Worm (Caenorhabditis elegans) whole organism, early embryonic: Measurements from ENCODE around the gene W09D6.1.
"Not testable (repeated sequence)": the region's sequence is repeated elsewhere in the genome, so short reads cannot be mapped to it uniquely, and the experiment has no call there.

Experiments
- B0310.2 ChIP-seq: sonication (generic microtip); optimal IDR thresholded peaks from 2 replicates; lab custom pipeline; 2016; ENCODE audit warnings: mild to moderate bottlenecking, missing genetic modification characterization, missing compliant biosample characterization
- F13C5.2 ChIP-seq: sonication (generic microtip); optimal IDR thresholded peaks from 2 replicates; lab custom pipeline; 2017; ENCODE audit warnings: mild to moderate bottlenecking, missing genetic modification characterization, inconsistent platforms, missing compliant biosample characterization
- aly-1 ChIP-seq: sonication (generic microtip); optimal IDR thresholded peaks from 2 replicates; lab custom pipeline; 2016; ENCODE audit warnings: missing genetic modification characterization, missing compliant biosample characterization
- ama-1 ChIP-seq: fragments of 150-350 bp; optimal IDR thresholded peaks from 2 replicates; lab custom pipeline; 2014
- ceh-13 ChIP-seq: fragments of 200-800 bp; sonication (Bioruptor generic); optimal IDR thresholded peaks from 2 replicates; lab custom pipeline; 2018; ENCODE audit warnings: mild to moderate bottlenecking, missing genetic modification characterization, missing compliant biosample characterization
- ceh-36 ChIP-seq: sonication (generic microtip); optimal IDR thresholded peaks from 2 replicates; lab custom pipeline; 2016; ENCODE audit warnings: missing genetic modification characterization, inconsistent platforms, missing compliant biosample characterization
- ets-7 ChIP-seq: sonication (generic microtip); optimal IDR thresholded peaks from 2 replicates; lab custom pipeline; 2016; ENCODE audit warnings: missing genotype, missing genetic modification characterization, missing compliant biosample characterization
- flt-1 ChIP-seq: fragments of 200-800 bp; sonication (Bioruptor generic); IDR thresholded peaks from 2 replicates; pipeline ENCODE4 v1.3.6; 2022; ENCODE audit warnings: missing genetic modification characterization, missing compliant biosample characterization
- hmbx-1 ChIP-seq: sonication (generic microtip); optimal IDR thresholded peaks from 2 replicates; lab custom pipeline; 2016; ENCODE audit warnings: mild to moderate bottlenecking, missing genetic modification characterization, missing compliant biosample characterization
- hmg-4 ChIP-seq: fragments of 200-800 bp; sonication (Bioruptor generic); optimal IDR thresholded peaks from 2 replicates; lab custom pipeline; 2018; ENCODE audit warnings: mild to moderate bottlenecking, missing genetic modification characterization, missing compliant biosample characterization
- hnd-1 ChIP-seq: sonication (generic microtip); optimal IDR thresholded peaks from 2 replicates; lab custom pipeline; 2016; ENCODE audit warnings: missing genetic modification characterization, missing compliant biosample characterization
- pes-1 ChIP-seq: fragments of 200-800 bp; sonication (Bioruptor generic); IDR thresholded peaks from 2 replicates; pipeline ENCODE4 v1.3.6; 2022; ENCODE audit warnings: missing genetic modification reagents, missing genetic modification characterization, missing compliant biosample characterization
- scrt-1 ChIP-seq: fragments of 200-800 bp; sonication (Bioruptor generic); IDR thresholded peaks from 2 replicates; pipeline ENCODE4 v1.3.6; 2022; ENCODE audit warnings: missing genetic modification characterization, missing compliant biosample characterization
- sea-1 ChIP-seq: fragments of 200-800 bp; sonication (Bioruptor generic); conservative IDR thresholded peaks from 2 replicates; pipeline ENCODE4 v1.3.6; 2022; ENCODE audit warnings: missing genetic modification characterization, missing compliant biosample characterization
- tbx-11 ChIP-seq: fragments of 200-800 bp; sonication (Bioruptor generic); IDR thresholded peaks from 2 replicates; pipeline ENCODE4 v1.3.6; 2022; ENCODE audit warnings: missing genetic modification characterization, missing compliant biosample characterization
- tbx-37 ChIP-seq: fragments of 200-800 bp; sonication (Bioruptor generic); conservative IDR thresholded peaks from 2 replicates; pipeline ENCODE4 v1.3.6; 2022; ENCODE audit warnings: missing genetic modification reagents, missing genetic modification characterization, missing compliant biosample characterization
- tra-4 ChIP-seq: sonication (generic microtip); optimal IDR thresholded peaks from 2 replicates; lab custom pipeline; 2017; ENCODE audit warnings: missing genetic modification characterization, missing compliant biosample characterization

Gene W09D6.1

DNA sequence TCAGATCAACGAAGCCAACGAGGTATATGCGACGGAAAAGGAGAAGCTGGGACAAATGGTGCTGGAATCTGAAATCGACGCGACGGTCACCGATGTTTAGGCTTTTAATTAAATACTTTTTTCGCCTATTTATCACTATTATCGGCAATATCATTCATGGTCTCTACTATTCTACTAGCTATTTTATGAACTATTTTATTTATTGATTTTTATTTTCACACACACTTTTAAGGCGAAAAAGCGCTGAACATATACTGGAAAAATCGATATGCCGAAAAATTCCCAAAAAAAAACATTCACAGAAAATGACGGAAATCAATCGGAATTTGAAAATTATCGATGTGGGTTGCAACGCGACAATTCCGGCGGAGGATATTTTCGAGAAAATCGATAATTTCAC lies at the start of gene W09D6.1:
TSS of gene W09D6.1 (plus strand) at position 301 of the 400 bp plus-strand sequence.
- no peak for TF ChIP-seq scrt-1 (GFP tag; lab: Robert Waterston, UW)
- no peak for TF ChIP-seq ceh-36 (tag; lab: Kevin White, UChicago)

DNA sequence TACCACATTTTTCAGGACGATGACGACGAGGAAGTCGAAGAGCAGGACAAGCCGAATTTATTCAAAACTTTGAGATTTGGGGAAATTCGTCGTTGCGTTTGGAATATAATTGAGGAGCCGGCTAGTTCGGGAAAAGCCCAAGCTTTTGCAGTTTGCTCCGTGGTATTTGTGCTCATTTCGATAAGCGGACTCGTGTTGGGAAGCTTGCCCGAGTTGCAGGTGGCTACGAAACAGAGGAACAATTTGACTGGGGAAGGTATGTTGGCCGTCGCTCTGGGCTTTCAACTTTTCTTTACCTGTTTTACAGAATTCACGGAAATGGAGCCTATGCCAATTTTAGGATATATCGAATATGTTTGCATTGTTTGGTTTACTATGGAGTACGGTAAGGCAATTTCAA lies 46.4 kb upstream of the W09D6.1 start:
- no peak for TF ChIP-seq B0310.2
- TF ChIP-seq tbx-37 (GFP tag; lab: Robert Waterston, UW): no peak
- TF ChIP-seq F13C5.2 (tag; lab: Kevin White, UChicago): no peak
- TF ChIP-seq sea-1 (GFP tag; lab: Robert Waterston, UW): no peak
- no peak for TF ChIP-seq scrt-1 (GFP tag; lab: Robert Waterston, UW)
- no peak for TF ChIP-seq ceh-13 (GFP tag; lab: Kevin White, UChicago)
- no peak for TF ChIP-seq ets-7
- no peak for TF ChIP-seq ama-1
- no peak for TF ChIP-seq flt-1 (GFP tag; lab: Robert Waterston, UW)
- TF ChIP-seq aly-1 (tag; lab: Kevin White, UChicago): no peak
- no peak for TF ChIP-seq hmg-4
- TF ChIP-seq pes-1 (GFP tag; lab: Robert Waterston, UW): no peak
- TF ChIP-seq ceh-36 (tag; lab: Kevin White, UChicago): no peak
- no peak for TF ChIP-seq tbx-11

DNA sequence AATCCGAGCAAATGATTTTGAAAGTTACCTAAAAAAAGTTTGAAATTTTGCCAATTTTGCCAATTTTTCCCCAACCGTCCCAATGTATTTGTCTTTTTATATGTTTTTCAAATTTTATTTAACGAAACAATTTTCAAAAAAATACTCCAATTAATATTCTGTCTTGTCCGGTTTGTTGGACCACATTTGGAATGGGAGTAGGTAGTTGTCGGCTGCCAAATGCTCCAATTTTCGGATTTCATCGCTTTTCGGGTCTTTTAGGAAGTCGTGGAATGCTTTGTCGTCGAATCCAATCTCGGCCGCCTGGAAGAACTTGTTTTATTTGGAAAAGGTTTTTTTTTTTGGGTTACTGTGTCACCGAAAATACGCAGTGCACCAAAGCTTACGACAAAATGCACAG lies 43.5 kb upstream of the W09D6.1 start:
- TF ChIP-seq sea-1 (GFP tag; lab: Robert Waterston, UW): no peak
- TF ChIP-seq aly-1 (tag; lab: Kevin White, UChicago): no peak
- no peak for TF ChIP-seq ets-7
- no peak for TF ChIP-seq ceh-36 (tag; lab: Kevin White, UChicago)
- no peak for TF ChIP-seq tbx-11
- no peak for TF ChIP-seq ceh-13 (GFP tag; lab: Kevin White, UChicago)
- TF ChIP-seq B0310.2: no peak
- no peak for TF ChIP-seq ama-1
- no peak for TF ChIP-seq pes-1 (GFP tag; lab: Robert Waterston, UW)
- no peak for TF ChIP-seq hmbx-1
- no peak for TF ChIP-seq tra-4
- TF ChIP-seq hmg-4: no peak
- no peak for TF ChIP-seq flt-1 (GFP tag; lab: Robert Waterston, UW)
- TF ChIP-seq hnd-1 (tag; lab: Kevin White, UChicago): no peak
- no peak for TF ChIP-seq scrt-1 (GFP tag; lab: Robert Waterston, UW)
- no peak for TF ChIP-seq tbx-37 (GFP tag; lab: Robert Waterston, UW)
- no peak for TF ChIP-seq F13C5.2 (tag; lab: Kevin White, UChicago)

DNA sequence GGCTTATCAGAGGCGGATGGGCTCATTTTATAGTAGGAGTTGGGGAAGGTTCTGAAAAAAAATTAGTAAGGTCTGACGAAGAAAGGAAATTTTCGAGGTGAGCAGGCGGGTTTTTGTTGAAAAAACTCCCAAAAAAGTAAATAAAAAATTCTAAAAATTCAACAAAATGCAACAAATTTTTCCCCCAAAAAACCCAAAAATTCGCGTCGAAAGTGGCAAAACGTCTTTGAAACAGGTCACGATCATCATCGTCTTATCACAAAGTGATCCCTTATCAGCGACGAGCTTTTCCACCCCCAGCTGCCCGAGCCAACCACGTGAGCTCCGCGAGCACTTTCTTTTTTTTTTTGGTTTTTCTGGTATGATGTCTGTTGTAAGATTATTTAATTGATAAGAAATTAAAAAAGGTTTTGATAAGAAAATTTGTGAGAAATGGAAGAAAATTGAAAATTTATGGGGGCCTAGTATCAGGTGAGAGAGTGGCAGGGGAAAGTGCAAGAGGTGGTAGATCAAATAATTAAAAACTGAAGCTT lies 42.1 kb upstream of the W09D6.1 start, which contains the start of gene Y48A6B.7:
TSS of gene Y48A6B.7 (minus strand) at position 51 of the 533 bp plus-strand sequence.
- TF ChIP-seq hnd-1 (tag; lab: Kevin White, UChicago): no peak
- no peak for TF ChIP-seq tbx-11
- TF ChIP-seq B0310.2: no peak
- TF ChIP-seq tbx-37 (GFP tag; lab: Robert Waterston, UW): no peak
- no peak for TF ChIP-seq ets-7
- TF ChIP-seq flt-1 (GFP tag; lab: Robert Waterston, UW): no peak
- TF ChIP-seq ceh-36 (tag; lab: Kevin White, UChicago): no peak
- no peak for TF ChIP-seq sea-1 (GFP tag; lab: Robert Waterston, UW)
- TF ChIP-seq F13C5.2 (tag; lab: Kevin White, UChicago): no peak
- TF ChIP-seq hmbx-1: no peak
- TF ChIP-seq ceh-13 (GFP tag; lab: Kevin White, UChicago): no peak
- TF ChIP-seq aly-1 (tag; lab: Kevin White, UChicago): no peak
- no peak for TF ChIP-seq scrt-1 (GFP tag; lab: Robert Waterston, UW)
- TF ChIP-seq hmg-4: no peak
- TF ChIP-seq tra-4: no peak

- TF ChIP-seq ceh-36 (tag; lab: Kevin White, UChicago); hnd-1 (tag; lab: Kevin White, UChicago); tra-4: not testable (repeated sequence)
Measured at ce11 chrIII:11029337-11029736, 39.3 kb upstream of the W09D6.1 start, which contains the start of gene Y48A6B.8. Gene Y48A6B.8, minus strand, starts transcription at chrIII:11029437.

- TF ChIP-seq scrt-1 (GFP tag; lab: Robert Waterston, UW): no peak
- no peak for TF ChIP-seq flt-1 (GFP tag; lab: Robert Waterston, UW)
- TF ChIP-seq tra-4: no peak
- TF ChIP-seq sea-1 (GFP tag; lab: Robert Waterston, UW): no peak
- no peak for TF ChIP-seq aly-1 (tag; lab: Kevin White, UChicago)
- TF ChIP-seq tbx-37 (GFP tag; lab: Robert Waterston, UW): no peak
- TF ChIP-seq hmg-4: no peak
- no peak for TF ChIP-seq ceh-13 (GFP tag; lab: Kevin White, UChicago)
- no peak for TF ChIP-seq ets-7
- TF ChIP-seq F13C5.2 (tag; lab: Kevin White, UChicago): no peak
- TF ChIP-seq ama-1: no peak
- TF ChIP-seq tbx-11: no peak
- TF ChIP-seq ceh-36 (tag; lab: Kevin White, UChicago): no peak
- TF ChIP-seq hmbx-1: no peak
- no peak for TF ChIP-seq pes-1 (GFP tag; lab: Robert Waterston, UW)
- TF ChIP-seq hnd-1 (tag; lab: Kevin White, UChicago): no peak
- TF ChIP-seq B0310.2: no peak
Measured at ce11 chrIII:11031309-11031708, 37.3 kb upstream of the W09D6.1 start, which contains the start of gene Y48A6B.14. Gene Y48A6B.14, plus strand, starts transcription at chrIII:11031609.

ce11 chrIII:11032872-11033271 lies 35.8 kb upstream of the W09D6.1 start, which contains the start of gene Y48A6B.9:
Gene Y48A6B.9, plus strand, starts transcription at chrIII:11033172.
- TF ChIP-seq ceh-36 (tag; lab: Kevin White, UChicago) (no peak), sea-1 (GFP tag; lab: Robert Waterston, UW) (no peak), scrt-1 (GFP tag; lab: Robert Waterston, UW) (no peak), tbx-37 (GFP tag; lab: Robert Waterston, UW) (no peak), tbx-11 (no peak), B0310.2 (no peak), hnd-1 (tag; lab: Kevin White, UChicago) (no peak), ets-7 (no peak), pes-1 (GFP tag; lab: Robert Waterston, UW) (no peak), aly-1 (tag; lab: Kevin White, UChicago) (no peak), ceh-13 (GFP tag; lab: Kevin White, UChicago) (no peak), flt-1 (GFP tag; lab: Robert Waterston, UW) (no peak), hmbx-1 (no peak), hmg-4 (no peak), tra-4 (no peak), F13C5.2 (tag; lab: Kevin White, UChicago) (no peak), ama-1 (no peak)
